Fruit fly (Drosophila melanogaster): Measurements from ENCODE around the gene CG42779.

The CG42779 gene

dm6 chr3R:17072526-17073114 is 48.8 kb upstream of the CG42779 start, which contains the start of the genes Ns1 and mRpS11 (continued):
- peak; percentile 54 for TF ChIP-seq caup (GFP tag; optimal IDR thresholded peaks at IDR 0.05; ENCODE audit: severe bottlenecking)
- no peak for TF ChIP-seq hkb (optimal IDR thresholded peaks at IDR 0.05)
- peak; percentile 52; the same call in 1 of the 2 replicates for TF ChIP-seq hkb (GFP tag; IDR thresholded peaks at IDR 0.05)
- no peak for TF ChIP-seq Gsc (GFP tag; IDR thresholded peaks at IDR 0.05)
- TF ChIP-seq CG18476 (GFP tag; optimal IDR thresholded peaks at IDR 0.05) = no peak
- peak; percentile 39 for TF ChIP-seq Hmr (GFP tag; optimal IDR thresholded peaks at IDR 0.05)
- TF ChIP-seq eyg (GFP tag; optimal IDR thresholded peaks at IDR 0.05) = no peak
- peak; percentile 2 for TF ChIP-seq Atf-2 (GFP tag; optimal IDR thresholded peaks at IDR 0.05)
- TF ChIP-seq CG8944 (GFP tag; optimal IDR thresholded peaks at IDR 0.05) = no peak
- TF ChIP-seq exex (tag; optimal IDR thresholded peaks at IDR 0.05) = no peak
- TF ChIP-seq Adf1 (GFP tag; IDR thresholded peaks at IDR 0.05) = no peak
- peak; percentile 60 for TF ChIP-seq sd (tag; optimal IDR thresholded peaks at IDR 0.05)
- peak; percentile 81 for TF ChIP-seq HmgZ (tag; optimal IDR thresholded peaks at IDR 0.05)
- no peak for TF ChIP-seq HLHmδ (GFP tag; optimal IDR thresholded peaks at IDR 0.05)
- no peak for TF ChIP-seq CG11085 (GFP tag; IDR thresholded peaks at IDR 0.05)
- TF ChIP-seq Doc3 (GFP tag; IDR thresholded peaks at IDR 0.05; ENCODE audit: partially characterized antibody) = no peak
- no peak for TF ChIP-seq CG18619 (GFP tag; optimal IDR thresholded peaks at IDR 0.05)
- TF ChIP-seq schlank (tag; optimal IDR thresholded peaks at IDR 0.05) = no peak
- TF ChIP-seq gsb-n (tag; optimal IDR thresholded peaks at IDR 0.05) = peak; percentile 30
- no peak for TF ChIP-seq tgo (GFP tag; IDR thresholded peaks at IDR 0.05)
- no peak for TF ChIP-seq sr (GFP tag; IDR thresholded peaks at IDR 0.05)
- TF ChIP-seq Nf-YC (tag; optimal IDR thresholded peaks at IDR 0.05) = peak; percentile 24
- TF ChIP-seq CG4707 (GFP tag; optimal IDR thresholded peaks at IDR 0.05) = no peak
- TF ChIP-seq aop (GFP tag; IDR thresholded peaks at IDR 0.05) = no peak
- TF ChIP-seq Vsx1 (GFP tag; optimal IDR thresholded peaks at IDR 0.05) = no peak
- TF ChIP-seq tup (GFP tag; optimal IDR thresholded peaks at IDR 0.05) = no peak
- TF ChIP-seq zf30C (GFP tag; optimal IDR thresholded peaks at IDR 0.05) = no peak
- no peak for TF ChIP-seq Ptx1 (GFP tag; IDR thresholded peaks at IDR 0.05)
- TF ChIP-seq crc (GFP tag; optimal IDR thresholded peaks at IDR 0.05) = no peak
- peak; percentile 46 for TF ChIP-seq BEAF-32 (GFP tag; optimal IDR thresholded peaks at IDR 0.05)
- peak; percentile 19 for TF ChIP-seq Hr3 (GFP tag; optimal IDR thresholded peaks at IDR 0.05)
- TF ChIP-seq fd64A (GFP tag; optimal IDR thresholded peaks at IDR 0.05) = no peak
- peak; percentile 99 for TF ChIP-seq dm (GFP tag; optimal IDR thresholded peaks at IDR 0.05)
- no peak for TF ChIP-seq CG9876 (GFP tag; optimal IDR thresholded peaks at IDR 0.05)
- peak; percentile 15 for TF ChIP-seq HLH54F (GFP tag; optimal IDR thresholded peaks at IDR 0.05)
- no peak for TF ChIP-seq tio (GFP tag; optimal IDR thresholded peaks at IDR 0.05)
- TF ChIP-seq repo (GFP tag; optimal IDR thresholded peaks at IDR 0.05) = no peak

- TF ChIP-seq CoRest (tag; optimal IDR thresholded peaks at IDR 0.05) (no peak), ab (GFP tag; optimal IDR thresholded peaks at IDR 0.05) (no peak), CG6854 (GFP tag; optimal IDR thresholded peaks at IDR 0.05) (no peak), Asciz (GFP tag; optimal IDR thresholded peaks at IDR 0.05) (no peak), tin (GFP tag; optimal IDR thresholded peaks at IDR 0.05) (no peak), D (optimal IDR thresholded peaks at IDR 0.05) (no peak), D (GFP tag; optimal IDR thresholded peaks at IDR 0.05) (no peak), slp2 (GFP tag; optimal IDR thresholded peaks at IDR 0.05) (no peak), Bgb (GFP tag; IDR thresholded peaks at IDR 0.05; ENCODE audit: partially characterized antibody) (peak; percentile 51; the same call in 1 of the 2 replicates), CHES-1-like (GFP tag; optimal IDR thresholded peaks at IDR 0.05) (no peak), Doc3 (GFP tag; IDR thresholded peaks at IDR 0.05; ENCODE audit: partially characterized antibody) (0 out of 3 replicates have a peak, but pooled peaks have one; percentile 17), Jarid2 (GFP tag; optimal IDR thresholded peaks at IDR 0.05) (peak; percentile 64), crol (GFP tag; IDR thresholded peaks at IDR 0.05) (peak; percentile 95), CG14667 (GFP tag; IDR thresholded peaks at IDR 0.05) (no peak), Deaf1 (tag; optimal IDR thresholded peaks at IDR 0.05) (no peak), exex (tag; optimal IDR thresholded peaks at IDR 0.05) (peak; percentile 52), HmgZ (tag; optimal IDR thresholded peaks at IDR 0.05) (peak; percentile 62), mld (GFP tag; IDR thresholded peaks at IDR 0.05; ENCODE audit: partially characterized antibody) (no peak)
Observed at dm6 chr3R:17077968-17078417, 43.4 kb upstream of the CG42779 start.

Data from whole organism, embryonic.